ENCODE assay signal across 3 fruit fly cellular contexts in the genomic region with DNA sequence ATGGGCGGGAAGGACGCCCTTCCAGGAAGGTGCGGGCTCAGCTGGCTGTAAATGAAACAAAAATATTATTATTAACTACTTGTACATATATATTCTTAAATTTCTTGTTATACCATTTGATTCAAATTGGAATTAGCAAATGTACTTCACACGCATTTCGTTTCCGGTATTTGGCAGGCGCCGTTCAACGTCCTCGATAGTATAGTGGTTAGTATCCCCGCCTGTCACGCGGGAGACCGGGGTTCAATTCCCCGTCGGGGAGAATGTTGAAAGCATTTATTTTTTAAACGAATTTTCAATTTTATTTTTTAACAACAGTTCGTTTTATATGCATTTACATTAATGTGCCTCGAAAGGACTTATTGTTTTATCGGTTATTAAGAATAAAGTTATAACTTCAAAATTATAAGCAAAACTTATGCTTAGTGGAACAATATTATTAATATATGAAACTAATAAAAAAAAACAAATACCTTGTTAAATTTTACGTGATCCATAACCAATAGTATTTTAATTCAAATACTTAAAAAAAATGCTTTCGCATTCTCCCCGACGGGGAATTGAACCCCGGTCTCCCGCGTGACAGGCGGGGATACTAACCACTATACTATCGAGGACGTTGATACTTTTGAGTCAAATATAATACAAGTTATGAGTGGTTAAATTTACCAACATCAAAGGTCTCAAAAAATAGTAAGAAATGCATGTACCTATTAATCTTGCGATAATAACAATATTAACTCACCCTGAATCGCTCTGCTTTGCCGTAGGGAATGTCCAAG.
TF ChIP-seq lines count a peak whose summit lies in the region.

No protein-coding gene starts in this region.

- no peak for TF ChIP-seq CTCF in whole organism, embryonic (GFP tag; optimal IDR thresholded peaks at IDR 0.05; lab: Kevin White, UChicago)

TF ChIP-seq in whole organism, embryonic, 481 proteins besides CTCF, POLR2A, EP300 and RAD21 (continues in another document):
- peak; percentile 69; the same call in 2 of the 3 replicates for TF ChIP-seq HLH4C (GFP tag; IDR thresholded peaks at IDR 0.05; lab: Robert Waterston, UW; ENCODE audit: partially characterized antibody)
- TF ChIP-seq Adf1 (GFP tag; IDR thresholded peaks at IDR 0.05; lab: Robert Waterston, UW): no peak
- TF ChIP-seq CG1647 (GFP tag; optimal IDR thresholded peaks at IDR 0.05; lab: Kevin White, UChicago): no peak
- TF ChIP-seq sc (optimal IDR thresholded peaks at IDR 0.05; lab: Kevin White, UChicago): no peak
- no peak for TF ChIP-seq sc (GFP tag; optimal IDR thresholded peaks at IDR 0.05; lab: Kevin White, UChicago)
- TF ChIP-seq CG6683 (GFP tag; optimal IDR thresholded peaks at IDR 0.05; lab: Kevin White, UChicago): no peak
- TF ChIP-seq gsb (GFP tag; IDR thresholded peaks at IDR 0.05; lab: Robert Waterston, UW): no peak
- no peak for TF ChIP-seq Hey (tag; optimal IDR thresholded peaks at IDR 0.05; lab: Kevin White, UChicago)
- peak in 1 of 2 experiments; percentile 65 for TF ChIP-seq insv (GFP tag; optimal IDR thresholded peaks at IDR 0.05; lab: Kevin White, UChicago)
- no peak for TF ChIP-seq CG4617 (GFP tag; optimal IDR thresholded peaks at IDR 0.05; lab: Kevin White, UChicago; ENCODE audit: borderline replicate concordance)
- no peak for TF ChIP-seq MTF-1 (GFP tag; optimal IDR thresholded peaks at IDR 0.05; lab: Kevin White, UChicago; ENCODE audit: borderline replicate concordance)
- no peak for TF ChIP-seq CG15696 (tag; optimal IDR thresholded peaks at IDR 0.05; lab: Kevin White, UChicago)
- TF ChIP-seq Bdp1 (GFP tag; optimal IDR thresholded peaks at IDR 0.05; lab: Kevin White, UChicago): peak; percentile 97
- TF ChIP-seq chinmo (GFP tag; IDR thresholded peaks at IDR 0.05; lab: Robert Waterston, UW; ENCODE audit: partially characterized antibody): 0 out of 4 replicates have a peak, but pooled peaks have one; percentile 40
- 0 out of 2 replicates have a peak, but pooled peaks have one; percentile 36 for TF ChIP-seq hbn (GFP tag; IDR thresholded peaks at IDR 0.05; lab: Robert Waterston, UW; ENCODE audit: partially characterized antibody)
- no peak for TF ChIP-seq CG18599 (GFP tag; optimal IDR thresholded peaks at IDR 0.05; lab: Kevin White, UChicago)
- TF ChIP-seq bsh (GFP tag; optimal IDR thresholded peaks at IDR 0.05; lab: Kevin White, UChicago): no peak
- TF ChIP-seq CG9215 (GFP tag; IDR thresholded peaks at IDR 0.05; lab: Robert Waterston, UW): no peak
- no peak for TF ChIP-seq Jarid2 (GFP tag; optimal IDR thresholded peaks at IDR 0.05; lab: Kevin White, UChicago)
- TF ChIP-seq slbo (GFP tag; IDR thresholded peaks at IDR 0.05; lab: Robert Waterston, UW): no peak
- TF ChIP-seq sens (GFP tag; lab: Kevin White, UChicago): peak; percentile 41
- TF ChIP-seq Trl (optimal IDR thresholded peaks at IDR 0.05; lab: Kevin White, UChicago): no peak
- TF ChIP-seq Trl (GFP tag; optimal IDR thresholded peaks at IDR 0.05; lab: Kevin White, UChicago): no peak
- TF ChIP-seq inv (GFP tag; IDR thresholded peaks at IDR 0.05; lab: Robert Waterston, UW; ENCODE audit: partially characterized antibody): peak; percentile 45; the same call in 1 of the 2 replicates
- no peak for TF ChIP-seq Hr51 (GFP tag; optimal IDR thresholded peaks at IDR 0.05; lab: Kevin White, UChicago)
- no peak for TF ChIP-seq CG3726 (GFP tag; IDR thresholded peaks at IDR 0.05; lab: Robert Waterston, UW)

TF ChIP-seq in whole organism, prepupa, 60 proteins besides CTCF, POLR2A, EP300 and RAD21:
- TF ChIP-seq Eip78C (GFP tag; lab: Kevin White, UChicago): peak; percentile 28
- TF ChIP-seq CG10669 (GFP tag; optimal IDR thresholded peaks at IDR 0.05; lab: Kevin White, UChicago): no peak
- no peak for TF ChIP-seq Sox102F (GFP tag; optimal IDR thresholded peaks at IDR 0.05; lab: Kevin White, UChicago)
- TF ChIP-seq pdm3 (GFP tag; optimal IDR thresholded peaks at IDR 0.05; lab: Kevin White, UChicago): no peak

TF ChIP-seq in whole organism, wandering third instar larva, 38 proteins besides CTCF, POLR2A, EP300 and RAD21:
- no peak for TF ChIP-seq Rel (GFP tag; optimal IDR thresholded peaks at IDR 0.05; lab: Kevin White, UChicago)
- peak; percentile 27 for TF ChIP-seq Rel (tag; optimal IDR thresholded peaks at IDR 0.05; lab: Kevin White, UChicago)
- no peak for TF ChIP-seq GATAd (GFP tag; optimal IDR thresholded peaks at IDR 0.05; lab: Kevin White, UChicago)
TF ChIP-seq in whole organism, wandering third instar larva: peak in this region for 1.
